Fruit fly (Drosophila melanogaster): ENCODE measurements around the gene Usp32.

Usp32 gene

DNA sequence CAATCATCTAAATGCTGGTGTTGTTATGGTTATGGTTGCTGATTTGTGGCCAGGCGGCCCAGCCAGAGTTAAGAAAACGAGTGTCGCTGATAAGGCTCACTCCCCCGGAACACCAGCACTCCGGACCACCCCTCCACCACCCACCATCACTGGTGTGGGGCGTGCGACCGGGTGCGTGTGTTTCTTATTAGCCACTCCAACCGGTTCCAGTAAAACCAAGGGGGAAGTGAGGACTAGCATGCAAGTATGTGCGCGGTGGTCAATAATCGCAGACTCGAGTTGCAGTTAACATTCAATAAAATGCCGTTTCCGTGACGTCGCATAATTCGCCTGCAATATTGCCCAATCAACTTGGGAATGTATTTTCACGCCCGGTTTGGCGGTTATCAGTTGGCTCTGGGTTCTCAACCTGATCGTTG lies 1.5 kb downstream of the Usp32 start (continued):
- TF ChIP-seq Nf-YC (tag; optimal IDR thresholded peaks at IDR 0.05) (no peak), CG12942 (GFP tag; optimal IDR thresholded peaks at IDR 0.05) (no peak), D19A (tag; optimal IDR thresholded peaks at IDR 0.05) (no peak), MBD-R2 (GFP tag; IDR thresholded peaks at IDR 0.05) (no peak), CG11696 (GFP tag; IDR thresholded peaks at IDR 0.05) (no peak), crp (GFP tag; optimal IDR thresholded peaks at IDR 0.05) (no peak), Myb (GFP tag; optimal IDR thresholded peaks at IDR 0.05) (no peak), CG7556 (GFP tag; optimal IDR thresholded peaks at IDR 0.05) (no peak), CG4424 (GFP tag; optimal IDR thresholded peaks at IDR 0.05) (no peak), pita (GFP tag; optimal IDR thresholded peaks at IDR 0.05) (no peak), ken (GFP tag; IDR thresholded peaks at IDR 0.05) (no peak), esg (GFP tag; conservative IDR thresholded peaks at IDR 0.05) (no peak), fu2 (GFP tag; optimal IDR thresholded peaks at IDR 0.05) (no peak), CG9817 (tag; optimal IDR thresholded peaks at IDR 0.05) (no peak), Dref (GFP tag; IDR thresholded peaks at IDR 0.05) (0 out of 2 replicates have a peak, but pooled peaks have one; percentile 25), CG4854 (GFP tag; optimal IDR thresholded peaks at IDR 0.05) (no peak), fd3F (GFP tag; optimal IDR thresholded peaks at IDR 0.05) (no peak), CG17361 (GFP tag; IDR thresholded peaks at IDR 0.05) (no peak), bab2 (GFP tag; optimal IDR thresholded peaks at IDR 0.05) (no peak), maf-S (GFP tag; optimal IDR thresholded peaks at IDR 0.05) (no peak), unpg (GFP tag; optimal IDR thresholded peaks at IDR 0.05) (no peak), bsh (GFP tag; optimal IDR thresholded peaks at IDR 0.05) (no peak), CG15514 (GFP tag; optimal IDR thresholded peaks at IDR 0.05) (no peak), gsb-n (tag; optimal IDR thresholded peaks at IDR 0.05) (no peak), CG16779 (GFP tag; IDR thresholded peaks at IDR 0.05) (peak; percentile 18; the same call in 1 of the 2 replicates), CG9876 (GFP tag; optimal IDR thresholded peaks at IDR 0.05) (no peak), wek (GFP tag; optimal IDR thresholded peaks at IDR 0.05) (no peak), CG8924 (tag; optimal IDR thresholded peaks at IDR 0.05) (no peak), da (GFP tag; optimal IDR thresholded peaks at IDR 0.05) (no peak), CG11504 (tag; optimal IDR thresholded peaks at IDR 0.05) (no peak), tgo (GFP tag; IDR thresholded peaks at IDR 0.05) (no peak), Ada2b (GFP tag; IDR thresholded peaks at IDR 0.05) (no peak), HLHmδ (GFP tag; optimal IDR thresholded peaks at IDR 0.05) (no peak), Elba2 (GFP tag; optimal IDR thresholded peaks at IDR 0.05) (no peak), CG3065 (GFP tag; optimal IDR thresholded peaks at IDR 0.05) (no peak), org-1 (GFP tag; optimal IDR thresholded peaks at IDR 0.05) (no peak), pan (optimal IDR thresholded peaks at IDR 0.05) (no peak), pan (GFP tag; optimal IDR thresholded peaks at IDR 0.05 in 1 of 2, IDR thresholded peaks at IDR 0.05 in 1 of 2) (no peak), CHES-1-like (GFP tag; optimal IDR thresholded peaks at IDR 0.05) (no peak), pb (GFP tag; optimal IDR thresholded peaks at IDR 0.05) (no peak), E2f1 (GFP tag; IDR thresholded peaks at IDR 0.05) (no peak), unc-4 (GFP tag; IDR thresholded peaks at IDR 0.05; ENCODE audit: partially characterized antibody) (no peak), CG6765 (GFP tag; optimal IDR thresholded peaks at IDR 0.05) (no peak), CG13424 (tag; optimal IDR thresholded peaks at IDR 0.05) (no peak), Camta (GFP tag; optimal IDR thresholded peaks at IDR 0.05) (no peak), Nf-YB (GFP tag; optimal IDR thresholded peaks at IDR 0.05) (no peak), Lhr (GFP tag; optimal IDR thresholded peaks at IDR 0.05) (no peak), Sox100B (GFP tag; optimal IDR thresholded peaks at IDR 0.05) (no peak), CG2120 (GFP tag; optimal IDR thresholded peaks at IDR 0.05) (no peak), CG11398 (GFP tag; optimal IDR thresholded peaks at IDR 0.05) (no peak), CG1602 (GFP tag; optimal IDR thresholded peaks at IDR 0.05) (no peak), CG18011 (GFP tag; optimal IDR thresholded peaks at IDR 0.05) (no peak)

All from whole organism, embryonic.